Worm (Caenorhabditis elegans) whole organism, L4/young adult: Measurements from ENCODE around the gene C02D5.4.

Source experiments
- W03F9.2 ChIP-seq: fragments of 150-350 bp; optimal IDR thresholded peaks from 2 replicates; lab custom pipeline; 2014; ENCODE audit warnings: missing biosample characterization, missing genetic modification characterization
- dao-5 ChIP-seq: sonication (generic microtip); optimal IDR thresholded peaks from 2 replicates; lab custom pipeline; 2016; ENCODE audit warnings: missing genotype, missing genetic modification characterization, moderate library complexity, missing compliant biosample characterization
- him-1 ChIP-seq: sonication (generic microtip); optimal IDR thresholded peaks from 2 replicates; lab custom pipeline; 2016; ENCODE audit warnings: missing genotype, missing genetic modification reagents, missing genetic modification characterization, missing compliant biosample characterization

The C02D5.4 gene

DNA sequence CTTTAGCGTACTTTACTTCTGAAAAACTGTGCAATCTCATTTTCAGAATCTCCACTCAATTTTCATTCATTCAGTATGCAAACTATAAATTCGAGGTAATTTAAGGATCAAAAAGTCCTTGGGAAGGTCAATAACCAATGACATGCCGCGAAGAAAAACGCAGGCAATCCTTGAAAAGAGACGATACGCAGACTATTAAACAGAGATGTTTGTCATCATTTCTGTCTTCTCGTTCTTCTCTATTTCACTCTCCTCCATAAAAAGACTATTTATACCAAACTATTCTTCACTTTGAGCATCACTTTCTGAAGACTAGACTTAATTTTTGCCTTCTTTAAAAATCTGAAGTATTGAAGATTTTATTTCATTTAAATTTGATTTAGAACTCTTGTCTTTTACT lies at the start of gene C02D5.4:
Gene C02D5.4, plus strand, starts transcription at position 41 of the 400 bp plus-strand sequence.
- no peak for TF ChIP-seq him-1 (tag; lab: Kevin White, UChicago)
- TF ChIP-seq W03F9.2 (tag; lab: Kevin White, UChicago) = no peak
- TF ChIP-seq dao-5 (tag; lab: Kevin White, UChicago) = no peak

DNA sequence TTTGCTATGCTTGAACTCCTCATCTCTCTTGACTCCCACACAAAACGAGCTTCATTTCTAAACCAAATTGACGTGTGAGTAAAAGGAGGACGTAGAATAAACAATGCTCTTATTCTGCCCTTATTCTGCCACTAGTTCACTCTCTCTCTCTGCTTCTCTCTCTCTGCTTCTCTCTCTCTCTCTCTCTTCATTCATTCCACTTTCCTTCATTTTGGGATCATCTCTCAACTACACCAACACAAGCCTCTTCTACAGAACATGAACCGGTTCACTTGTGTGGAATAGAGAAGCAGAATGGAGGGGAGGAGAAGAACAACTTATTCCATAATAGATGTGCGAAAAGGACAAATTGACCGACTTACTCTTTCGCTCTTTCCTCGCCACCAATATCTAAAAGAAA lies 48.6 kb upstream of the C02D5.4 start:
- TF ChIP-seq dao-5 (tag; lab: Kevin White, UChicago) (no peak), him-1 (tag; lab: Kevin White, UChicago) (no peak), W03F9.2 (tag; lab: Kevin White, UChicago) (no peak)

DNA sequence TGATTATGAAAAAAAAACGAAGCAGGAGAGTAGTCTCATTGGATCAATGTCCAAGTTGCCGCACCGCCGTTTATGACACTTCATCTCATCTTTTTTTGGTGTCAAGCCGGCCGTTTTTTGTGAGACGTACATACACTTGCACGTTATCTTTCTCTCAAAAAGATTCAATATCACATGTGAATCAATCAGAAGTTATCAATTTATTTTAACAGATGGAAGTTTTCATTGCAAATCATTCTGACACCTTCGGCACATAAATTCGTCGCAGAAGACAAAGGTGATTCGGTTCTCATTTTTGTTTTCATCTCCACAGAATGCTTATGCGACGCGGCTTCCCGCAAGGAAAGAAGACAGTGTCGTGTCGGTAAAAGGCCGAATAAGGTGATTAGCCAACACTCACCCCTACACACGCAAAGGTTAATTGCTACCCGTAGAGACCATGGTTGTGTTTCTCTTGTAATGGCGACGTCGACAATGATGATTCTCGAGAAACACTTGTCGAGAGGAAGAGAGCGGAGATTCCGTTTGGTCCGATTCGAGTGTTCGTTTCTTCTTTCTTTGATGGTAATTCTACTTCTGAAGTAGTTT lies 47.7 kb upstream of the C02D5.4 start:
- TF ChIP-seq him-1 (tag; lab: Kevin White, UChicago) = no peak

ce11 chrIII:8506348-8506747 lies 45.6 kb upstream of the C02D5.4 start:
- TF ChIP-seq W03F9.2 (tag; lab: Kevin White, UChicago) (no peak), him-1 (tag; lab: Kevin White, UChicago) (no peak), dao-5 (tag; lab: Kevin White, UChicago) (no peak)

- TF ChIP-seq W03F9.2 (tag; lab: Kevin White, UChicago) (no peak), him-1 (tag; lab: Kevin White, UChicago) (no peak), dao-5 (tag; lab: Kevin White, UChicago) (no peak)
Measured at ce11 chrIII:8509218-8509617, 42.7 kb upstream of the C02D5.4 start.

DNA sequence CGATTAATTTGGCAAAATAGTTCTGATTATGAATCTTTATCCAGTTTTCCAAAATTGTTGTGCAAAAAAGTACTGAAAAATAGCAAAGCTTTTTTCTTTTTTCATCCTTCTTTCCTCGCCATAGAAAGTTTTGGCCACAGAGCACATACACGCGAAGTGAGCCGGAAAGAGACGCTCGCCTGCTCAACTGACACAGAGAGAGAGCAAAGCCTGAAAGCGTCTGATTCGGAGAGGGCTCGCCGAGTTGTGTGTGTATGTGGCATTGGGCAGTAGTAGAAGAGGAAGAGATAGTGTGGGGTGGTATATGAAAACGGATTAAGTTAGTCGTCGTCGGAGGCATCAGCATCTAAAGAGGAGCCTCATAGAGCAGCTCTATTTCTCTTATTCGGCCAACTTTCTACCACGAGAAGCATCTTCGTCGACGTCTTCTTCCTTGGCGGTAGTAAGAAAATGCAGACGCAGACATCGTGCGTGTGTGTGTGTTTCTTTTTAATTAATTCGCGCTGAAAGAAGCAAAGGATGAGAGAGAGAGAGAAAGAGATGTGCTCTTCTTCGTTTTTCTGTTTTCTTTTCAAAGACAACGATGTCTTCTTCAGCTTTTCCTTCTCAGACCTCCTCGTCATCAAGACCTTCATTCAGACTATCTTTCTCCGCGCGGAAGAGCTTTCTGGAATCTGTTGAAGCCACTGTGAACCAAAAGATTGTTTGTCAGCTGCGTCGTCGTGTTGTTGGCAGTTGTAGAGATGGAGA lies 42.1 kb upstream of the C02D5.4 start:
- TF ChIP-seq dao-5 (tag; lab: Kevin White, UChicago) (no peak), him-1 (tag; lab: Kevin White, UChicago) (peak; percentile 5)

- no peak for TF ChIP-seq dao-5 (tag; lab: Kevin White, UChicago)
- no peak for TF ChIP-seq him-1 (tag; lab: Kevin White, UChicago)
- no peak for TF ChIP-seq W03F9.2 (tag; lab: Kevin White, UChicago)
Measured at ce11 chrIII:8511711-8512110, 40.3 kb upstream of the C02D5.4 start.

DNA sequence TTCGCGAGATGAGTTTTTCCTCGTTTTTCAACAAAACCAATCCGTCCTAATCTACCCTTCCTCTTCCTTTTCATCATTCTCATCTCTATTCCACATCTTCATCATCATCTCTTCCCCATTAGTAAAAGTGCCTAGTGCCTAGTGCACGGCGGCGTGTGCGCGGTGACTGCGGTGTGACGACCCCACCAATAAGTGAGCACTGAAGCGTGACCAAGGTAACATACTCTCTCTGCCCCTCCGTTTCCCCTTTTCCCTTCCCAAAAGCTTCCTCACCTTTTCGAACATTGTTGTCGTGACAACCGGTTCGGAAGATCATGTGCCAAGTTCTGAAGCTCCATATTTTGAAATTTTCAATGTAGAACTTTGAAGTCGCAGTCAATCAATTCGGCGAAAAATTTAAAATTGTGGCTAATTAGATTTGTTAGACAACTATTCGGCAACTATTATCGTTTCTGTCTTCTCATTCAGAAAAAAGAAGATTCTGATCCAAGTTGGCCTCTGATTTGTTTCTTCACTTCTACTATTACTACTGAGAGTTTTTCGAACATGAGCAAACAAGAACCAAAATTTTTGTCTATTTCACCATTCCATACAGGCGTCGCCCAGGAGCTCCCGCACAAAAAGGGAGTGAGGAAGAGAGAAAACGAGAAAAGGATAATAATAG lies 39.6 kb upstream of the C02D5.4 start:
- TF ChIP-seq W03F9.2 (tag; lab: Kevin White, UChicago) = no peak

DNA sequence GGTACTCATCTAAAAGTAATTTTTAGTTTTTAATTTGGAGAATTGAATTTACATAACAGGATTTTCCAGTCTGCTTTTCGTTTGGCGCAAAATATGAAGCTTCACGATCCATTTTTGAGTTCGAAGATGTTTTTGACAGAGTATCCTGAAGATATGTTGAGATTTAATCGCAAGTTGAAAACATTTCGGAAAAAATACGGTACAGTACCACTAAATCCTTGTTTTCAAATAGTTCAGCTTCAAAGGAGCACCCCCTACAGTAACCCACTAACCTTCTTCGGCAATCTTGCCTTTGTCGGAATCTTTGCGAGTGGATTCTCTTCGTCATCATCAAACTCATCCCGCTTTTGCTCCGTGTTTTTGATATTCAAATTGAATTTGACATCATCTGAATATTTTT lies 33.0 kb upstream of the C02D5.4 start:
- TF ChIP-seq W03F9.2 (tag; lab: Kevin White, UChicago) = no peak
- no peak for TF ChIP-seq dao-5 (tag; lab: Kevin White, UChicago)
- TF ChIP-seq him-1 (tag; lab: Kevin White, UChicago) = no peak

- no peak for TF ChIP-seq W03F9.2 (tag; lab: Kevin White, UChicago)
- no peak for TF ChIP-seq him-1 (tag; lab: Kevin White, UChicago)
- no peak for TF ChIP-seq dao-5 (tag; lab: Kevin White, UChicago)
Measured at ce11 chrIII:8519886-8520285, 32.1 kb upstream of the C02D5.4 start, which contains the start of gene ZC21.8. Gene ZC21.8, minus strand, starts transcription at chrIII:8519986.

DNA sequence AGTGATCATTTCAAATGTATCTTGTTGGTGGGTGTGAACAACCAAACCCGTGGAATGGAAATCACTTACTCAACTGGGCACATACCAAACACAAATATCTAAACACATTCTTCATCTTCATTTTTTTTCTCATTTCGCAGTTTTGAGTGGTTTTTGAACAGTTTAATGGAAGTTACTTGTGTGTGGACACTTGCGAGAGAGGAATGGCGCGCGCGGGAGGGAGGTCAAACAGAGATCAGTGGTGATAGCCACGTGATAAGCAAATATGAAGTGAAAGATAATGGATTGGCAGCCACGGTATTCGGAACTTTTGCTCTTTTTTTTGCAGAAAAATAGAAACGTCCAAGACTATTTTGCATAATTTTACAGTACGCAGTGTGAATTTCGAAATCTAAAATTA lies 31.4 kb upstream of the C02D5.4 start:
- TF ChIP-seq W03F9.2 (tag; lab: Kevin White, UChicago) = no peak
- TF ChIP-seq dao-5 (tag; lab: Kevin White, UChicago) = no peak
- no peak for TF ChIP-seq him-1 (tag; lab: Kevin White, UChicago)

- TF ChIP-seq dao-5 (tag; lab: Kevin White, UChicago) (no peak), him-1 (tag; lab: Kevin White, UChicago) (no peak), W03F9.2 (tag; lab: Kevin White, UChicago) (no peak)
Measured at ce11 chrIII:8521654-8522392, 30.1 kb upstream of the C02D5.4 start.

DNA sequence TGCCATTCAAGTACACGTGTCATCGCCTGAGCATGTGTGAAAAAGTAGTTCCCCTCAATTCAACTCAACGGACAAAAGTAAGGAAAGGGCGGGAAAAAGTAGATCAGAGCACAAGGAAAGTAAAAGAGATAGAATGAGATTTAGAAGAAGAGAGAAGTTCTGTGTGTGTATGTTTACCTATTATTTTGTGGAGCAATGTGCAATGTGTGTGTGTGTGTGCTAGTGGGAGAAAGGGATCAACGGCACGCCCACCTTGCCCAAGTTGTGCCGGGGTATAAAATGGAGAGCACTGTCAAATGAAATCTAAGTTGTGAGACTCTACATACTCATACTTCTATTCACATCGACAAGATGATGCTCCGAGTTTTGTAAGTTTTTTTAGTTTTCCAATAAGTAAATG lies 27.2 kb upstream of the C02D5.4 start, which contains the start of gene idpp-15:
Gene idpp-15, plus strand, starts transcription at position 301 of the 400 bp plus-strand sequence.
- no peak for TF ChIP-seq dao-5 (tag; lab: Kevin White, UChicago)
